Worm (Caenorhabditis elegans) whole organism, L1 larva: ENCODE data around the gene swsn-7.

Source experiments
- C04F5.9 ChIP-seq: sonication (generic microtip); optimal IDR thresholded peaks from 2 replicates; lab custom pipeline; 2016; ENCODE audit warnings: missing genetic modification characterization, missing compliant biosample characterization
- C16A3.4 ChIP-seq: fragments of 150-350 bp; optimal IDR thresholded peaks from 2 replicates; lab custom pipeline; 2014; ENCODE audit warnings: missing biosample characterization, missing genetic modification characterization
- C34B4.2 ChIP-seq: sonication (generic microtip); optimal IDR thresholded peaks from 2 replicates; lab custom pipeline; 2017; ENCODE audit warnings: mild to moderate bottlenecking, missing genetic modification characterization, missing compliant biosample characterization
- alr-1 ChIP-seq: fragments of 200-800 bp; sonication (Bioruptor generic); optimal IDR thresholded peaks from 2 replicates; lab custom pipeline; 2018; ENCODE audit warnings: borderline replicate concordance, mild to moderate bottlenecking, missing genetic modification characterization, missing compliant biosample characterization
- blmp-1 ChIP-seq: fragments of 150-350 bp; optimal IDR thresholded peaks from 2 replicates; lab custom pipeline; 2014; ENCODE audit warnings: missing biosample characterization, missing genetic modification characterization
- ceh-8 ChIP-seq: fragments of 200-800 bp; sonication (Bioruptor generic); optimal IDR thresholded peaks from 2 replicates; lab custom pipeline; 2018; ENCODE audit warnings: mild to moderate bottlenecking, missing genetic modification characterization, moderate library complexity, missing compliant biosample characterization
- ceh-82 ChIP-seq, 3 experiments: fragments of 150-350 bp in 1 of 3; sonication (generic microtip) in 2 of 3; optimal IDR thresholded peaks; 2 replicates each; lab custom pipeline; 2014 to 2017; ENCODE audit warnings: missing biosample characterization in 3 of 3, missing genetic modification characterization in 3 of 3
- ceh-88 ChIP-seq: fragments of 200-800 bp; sonication (Bioruptor generic); IDR thresholded peaks from 2 replicates; pipeline ENCODE4 v1.3.6; 2022; ENCODE audit warnings: missing genetic modification characterization, missing compliant biosample characterization
- ceh-90 ChIP-seq: sonication (generic microtip); optimal IDR thresholded peaks from 2 replicates; lab custom pipeline; 2016; ENCODE audit warnings: missing genetic modification characterization, missing compliant biosample characterization
- dpl-1 ChIP-seq, 3 experiments: fragments of 150-350 bp in 2 of 3; sonication (generic microtip) in 1 of 3; optimal IDR thresholded peaks; 2 replicates each; lab custom pipeline; 2014 to 2017; ENCODE audit warnings: missing biosample characterization in 3 of 3, missing genetic modification characterization in 3 of 3, missing genetic modification reagents in 3 of 3
- dsc-1 ChIP-seq: sonication (generic microtip); optimal IDR thresholded peaks from 2 replicates; lab custom pipeline; 2016; ENCODE audit warnings: mild to moderate bottlenecking, missing genetic modification characterization, missing compliant biosample characterization
- efl-1 ChIP-seq, 4 experiments: fragments of 150-350 bp; optimal IDR thresholded peaks in 3 of 4; peaks in 1 of 4; 1 replicate in 1 of 4; 2 replicates in 3 of 4; lab custom pipeline; 2014; ENCODE audit warnings: missing biosample characterization in 2 of 4, missing genetic modification characterization in 2 of 4, missing genetic modification reagents in 2 of 4
- elt-2 ChIP-seq: sonication (generic microtip); optimal IDR thresholded peaks from 2 replicates; lab custom pipeline; 2016; ENCODE audit warnings: missing genetic modification characterization, mild to moderate bottlenecking, inconsistent platforms, missing compliant biosample characterization, missing genetic modification reagents
- elt-3 ChIP-seq, 6 experiments: fragments of 150-350 bp in 1 of 6; sonication (generic microtip); optimal IDR thresholded peaks; 2 replicates each; lab custom pipeline; 2017 to 2018; ENCODE audit warnings: missing biosample characterization in 6 of 6, missing genetic modification characterization in 6 of 6, inconsistent platforms in 1 of 6
- ets-5 ChIP-seq: fragments of 200-800 bp; sonication (Bioruptor generic); IDR thresholded peaks from 2 replicates; pipeline ENCODE4 v1.3.6; 2022; ENCODE audit warnings: missing genetic modification characterization, missing compliant biosample characterization
- fkh-10 ChIP-seq: sonication (generic microtip); optimal IDR thresholded peaks from 2 replicates; lab custom pipeline; 2017; ENCODE audit warnings: missing biosample characterization, missing genetic modification reagents, missing genetic modification characterization
- fos-1 ChIP-seq: fragments of 150-350 bp; optimal IDR thresholded peaks from 2 replicates; lab custom pipeline; 2014; ENCODE audit warnings: missing biosample characterization, missing genetic modification characterization
- grh-1 ChIP-seq: fragments of 200-800 bp; sonication (Bioruptor generic); IDR thresholded peaks from 2 replicates; pipeline ENCODE4 v1.3.6; 2022; ENCODE audit warnings: missing genetic modification reagents, missing genetic modification characterization, missing compliant biosample characterization
- irx-1 ChIP-seq: sonication (generic microtip); optimal IDR thresholded peaks from 2 replicates; lab custom pipeline; 2016; ENCODE audit warnings: missing genetic modification characterization, missing compliant biosample characterization
- isw-1 ChIP-seq: fragments of 200-800 bp; sonication (Bioruptor generic); IDR thresholded peaks from 2 replicates; pipeline ENCODE4 v1.3.6; 2022; ENCODE audit warnings: missing genetic modification characterization, missing compliant biosample characterization
- lin-14 ChIP-seq: fragments of 200-800 bp; sonication (Bioruptor generic); optimal IDR thresholded peaks from 2 replicates; lab custom pipeline; 2018; ENCODE audit warnings: mild to moderate bottlenecking, missing genetic modification characterization, moderate library complexity, missing compliant biosample characterization
- lin-35 ChIP-seq, 2 experiments: fragments of 150-350 bp; optimal IDR thresholded peaks; 2 replicates each; lab custom pipeline; 2014; ENCODE audit warnings: missing biosample characterization in 2 of 2, missing genetic modification characterization in 2 of 2, missing genetic modification reagents in 2 of 2
- lir-3 ChIP-seq: sonication (generic microtip); optimal IDR thresholded peaks from 2 replicates; lab custom pipeline; 2016; ENCODE audit warnings: mild to moderate bottlenecking, missing genetic modification characterization, moderate library complexity, missing compliant biosample characterization; ENCODE audit not compliant: poor library complexity
- lsy-2 ChIP-seq, 2 experiments: fragments of 150-350 bp; optimal IDR thresholded peaks; 2 replicates each; lab custom pipeline; 2014; ENCODE audit warnings: missing biosample characterization in 2 of 2, missing genetic modification characterization in 2 of 2
- mdl-1 ChIP-seq, 2 experiments: fragments of 150-350 bp; optimal IDR thresholded peaks; 2 replicates each; lab custom pipeline; 2014 to 2017; ENCODE audit warnings: missing biosample characterization in 2 of 2, missing genetic modification characterization in 2 of 2, inconsistent platforms in 1 of 2
- mep-1 ChIP-seq: fragments of 150-350 bp; optimal IDR thresholded peaks from 2 replicates; lab custom pipeline; 2014; ENCODE audit warnings: missing biosample characterization, missing genetic modification characterization
- nhr-12 ChIP-seq: sonication (generic microtip); optimal IDR thresholded peaks from 2 replicates; lab custom pipeline; 2017; ENCODE audit warnings: missing biosample characterization, missing genetic modification characterization
- nhr-19 ChIP-seq: fragments of 200-800 bp; sonication (Bioruptor generic); conservative IDR thresholded peaks from 2 replicates; pipeline ENCODE4 v1.3.6; 2022; ENCODE audit warnings: missing genetic modification characterization, missing compliant biosample characterization
- nhr-20 ChIP-seq: sonication (generic microtip); optimal IDR thresholded peaks from 2 replicates; lab custom pipeline; 2016; ENCODE audit warnings: mild to moderate bottlenecking, missing genetic modification characterization, missing compliant biosample characterization
- nhr-28 ChIP-seq: fragments of 150-350 bp; optimal IDR thresholded peaks from 2 replicates; lab custom pipeline; 2014; ENCODE audit warnings: missing biosample characterization, missing genetic modification characterization
- nhr-77 ChIP-seq: fragments of 150-350 bp; optimal IDR thresholded peaks from 2 replicates; lab custom pipeline; 2014; ENCODE audit warnings: missing biosample characterization, missing genetic modification characterization
- nhr-85 ChIP-seq: sonication (generic microtip); peaks from one replicate; lab custom pipeline; 2016; ENCODE audit warnings: missing genetic modification characterization, inconsistent platforms, missing compliant biosample characterization
- rnt-1 ChIP-seq: sonication (generic microtip); optimal IDR thresholded peaks from 2 replicates; lab custom pipeline; 2016; ENCODE audit warnings: mild to moderate bottlenecking, missing genetic modification characterization, moderate library complexity, missing compliant biosample characterization
- snu-23 ChIP-seq: sonication (generic microtip); optimal IDR thresholded peaks from 2 replicates; lab custom pipeline; 2016; ENCODE audit warnings: missing genetic modification characterization, missing compliant biosample characterization
- sox-4 ChIP-seq: sonication (generic microtip); optimal IDR thresholded peaks from 2 replicates; lab custom pipeline; 2016; ENCODE audit warnings: missing genetic modification characterization, missing compliant biosample characterization
- swsn-7 ChIP-seq: sonication (generic microtip); optimal IDR thresholded peaks from 2 replicates; lab custom pipeline; 2016; ENCODE audit warnings: missing genetic modification characterization, missing compliant biosample characterization
- unc-130 ChIP-seq: fragments of 150-350 bp; optimal IDR thresholded peaks from 2 replicates; lab custom pipeline; 2017; ENCODE audit warnings: missing biosample characterization, missing genetic modification characterization, inconsistent platforms
- unc-30 ChIP-seq: sonication (generic microtip); optimal IDR thresholded peaks from 2 replicates; lab custom pipeline; 2017; ENCODE audit warnings: missing biosample characterization, missing genetic modification characterization
- unc-98 ChIP-seq: fragments of 200-800 bp; sonication (Bioruptor generic); IDR thresholded peaks from 2 replicates; pipeline ENCODE4 v1.3.6; 2022; ENCODE audit warnings: missing genetic modification characterization, missing compliant biosample characterization
- xbp-1 ChIP-seq: sonication (generic microtip); optimal IDR thresholded peaks from 2 replicates; lab custom pipeline; 2016; ENCODE audit warnings: missing genetic modification characterization, missing compliant biosample characterization
- ztf-11 ChIP-seq, 2 experiments: sonication (generic microtip); optimal IDR thresholded peaks; 2 replicates each; lab custom pipeline; 2016 to 2017; ENCODE audit warnings: missing genetic modification characterization in 2 of 2, missing biosample characterization in 1 of 2, missing compliant biosample characterization in 1 of 2

Gene swsn-7

DNA sequence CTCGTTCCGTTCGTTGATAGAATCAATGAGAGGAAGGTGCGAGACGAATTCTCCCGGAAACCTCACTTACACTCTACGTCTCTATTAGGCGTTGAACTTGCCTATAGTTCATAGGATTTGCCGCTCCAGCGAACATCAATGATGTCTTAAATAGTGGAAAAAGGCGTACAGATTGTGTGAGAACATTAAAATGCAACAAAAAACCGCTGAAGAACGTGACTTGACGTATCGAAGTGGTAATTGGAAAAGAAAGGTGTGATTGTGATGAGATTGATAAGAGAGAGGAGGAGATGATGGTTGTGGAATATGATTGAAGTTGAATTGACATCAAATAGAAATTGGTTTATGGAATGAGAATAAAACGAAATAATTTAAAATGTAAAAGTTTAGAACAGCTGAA is 6.4 kb upstream of the swsn-7 start:
- no peak for TF ChIP-seq ceh-90 (tag; lab: Kevin White, UChicago)
- peak; percentile 51 for TF ChIP-seq lin-14 (GFP tag; lab: Kevin White, UChicago)
- no peak for TF ChIP-seq fos-1 (tag; lab: Kevin White, UChicago)
- no peak for TF ChIP-seq efl-1 (optimal IDR thresholded peaks at IDR 0.05; lab: Kevin White, UChicago)
- peak in 1 of 2 experiments; percentile 16 for TF ChIP-seq efl-1 (GFP tag; optimal IDR thresholded peaks at IDR 0.05 in 1 of 2; lab: Kevin White, UChicago)
- TF ChIP-seq grh-1 (GFP tag; lab: Robert Waterston, UW), result no peak
- TF ChIP-seq snu-23, result no peak
- TF ChIP-seq sox-4, result no peak
- no peak for TF ChIP-seq lir-3 (tag; lab: Kevin White, UChicago)
- no peak for TF ChIP-seq ztf-11 (tag; optimal IDR thresholded peaks at IDR 0.05; lab: Kevin White, UChicago)
- TF ChIP-seq ets-5 (GFP tag; lab: Robert Waterston, UW), result no peak
- TF ChIP-seq nhr-12 (tag; lab: Kevin White, UChicago), result no peak
- no peak for TF ChIP-seq unc-98
- TF ChIP-seq nhr-19 (GFP tag; lab: Robert Waterston, UW), result no peak
- TF ChIP-seq nhr-77 (tag; lab: Kevin White, UChicago), result no peak
- TF ChIP-seq mep-1 (tag; lab: Kevin White, UChicago), result peak; percentile 6
- no peak for TF ChIP-seq nhr-20 (tag; lab: Kevin White, UChicago)
- no peak for TF ChIP-seq irx-1 (tag; lab: Kevin White, UChicago)
- no peak for TF ChIP-seq elt-3 (tag; optimal IDR thresholded peaks at IDR 0.05; lab: Kevin White, UChicago)
- no peak for TF ChIP-seq alr-1 (tag; lab: Kevin White, UChicago)
- TF ChIP-seq ceh-82 (tag; optimal IDR thresholded peaks at IDR 0.05; lab: Kevin White, UChicago), result no peak
- TF ChIP-seq lsy-2 (tag; optimal IDR thresholded peaks at IDR 0.05; lab: Kevin White, UChicago), result peak in 1 of 2 experiments; percentile 8
- TF ChIP-seq lin-35 (GFP tag; optimal IDR thresholded peaks at IDR 0.05; lab: Kevin White, UChicago), result peak in 1 of 2 experiments; percentile 21
- TF ChIP-seq swsn-7 (tag; lab: Kevin White, UChicago), result no peak
- no peak for TF ChIP-seq unc-130
- no peak for TF ChIP-seq unc-30
- no peak for TF ChIP-seq mdl-1 (tag; optimal IDR thresholded peaks at IDR 0.05; lab: Kevin White, UChicago)
- TF ChIP-seq nhr-28, result no peak
- TF ChIP-seq ceh-88 (GFP tag; lab: Robert Waterston, UW), result no peak
- no peak for TF ChIP-seq C16A3.4
- TF ChIP-seq blmp-1 (tag; lab: Kevin White, UChicago), result peak; percentile 26

DNA sequence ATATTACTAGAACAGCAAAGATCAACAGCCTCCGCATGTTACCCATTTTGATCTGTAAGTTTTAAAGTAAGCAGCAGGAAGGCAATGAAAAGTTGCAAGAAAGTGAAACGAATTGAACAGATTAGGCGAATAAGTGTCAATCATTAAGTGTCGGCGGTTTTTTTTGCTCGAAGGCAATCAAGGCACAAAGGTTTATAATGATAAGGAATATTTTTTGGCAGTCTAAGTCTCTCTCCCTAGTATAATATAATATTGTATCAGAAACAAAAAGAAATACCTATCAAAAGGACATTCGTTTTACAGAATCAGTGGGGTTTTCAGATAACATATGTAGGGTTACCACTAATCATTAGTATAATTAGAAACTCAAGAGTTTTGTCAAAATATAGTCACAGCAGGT is 5.1 kb upstream of the swsn-7 start, which contains the start of gene nrf-6:
Gene nrf-6, minus strand, starts transcription at position 52 of the 400 bp plus-strand sequence.
- peak; percentile 53 for TF ChIP-seq elt-2 (tag; lab: Kevin White, UChicago)
- no peak for TF ChIP-seq C04F5.9 (tag; lab: Kevin White, UChicago)
- TF ChIP-seq, all 84 proteins: peak for 1

DNA sequence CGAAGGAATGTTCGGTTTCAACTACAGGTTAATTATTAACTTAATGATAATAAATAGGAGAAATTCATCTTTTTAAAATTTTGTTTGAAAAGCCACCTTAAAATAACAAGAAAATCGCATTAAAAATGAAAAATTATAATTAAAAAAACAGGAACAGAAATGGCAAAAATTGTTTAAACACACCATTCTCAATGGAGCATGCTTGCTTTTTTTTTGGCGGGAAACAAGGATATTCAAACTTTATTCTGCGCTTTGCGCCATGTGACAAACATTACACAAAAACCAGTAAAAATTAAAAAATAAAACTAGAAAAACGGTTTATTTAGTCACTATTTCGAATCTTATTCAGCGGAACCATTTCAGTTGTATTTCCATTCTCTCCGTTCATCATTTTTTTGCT is 1.2 kb upstream of the swsn-7 start:
- TF ChIP-seq ztf-11 (tag; optimal IDR thresholded peaks at IDR 0.05; lab: Kevin White, UChicago), result no peak
- TF ChIP-seq dsc-1 (tag; lab: Kevin White, UChicago), result no peak
- TF ChIP-seq C34B4.2 (tag; lab: Kevin White, UChicago), result no peak
- no peak for TF ChIP-seq fkh-10 (GFP tag; lab: Kevin White, UChicago)
- no peak for TF ChIP-seq isw-1 (GFP tag; lab: Robert Waterston, UW)
- TF ChIP-seq xbp-1, result no peak
- peak; percentile 33 to 38 for TF ChIP-seq efl-1 (optimal IDR thresholded peaks at IDR 0.05; lab: Kevin White, UChicago)
- peak; percentile 59 to 95 for TF ChIP-seq efl-1 (GFP tag; optimal IDR thresholded peaks at IDR 0.05 in 1 of 2; lab: Kevin White, UChicago)
- TF ChIP-seq unc-130, result no peak
- TF ChIP-seq nhr-77 (tag; lab: Kevin White, UChicago), result no peak
- TF ChIP-seq ceh-8 (GFP tag; lab: Kevin White, UChicago), result no peak
- TF ChIP-seq nhr-85, result no peak
- peak; percentile 28 to 50 (median 35) for TF ChIP-seq dpl-1 (GFP tag; optimal IDR thresholded peaks at IDR 0.05; lab: Kevin White, UChicago)
- TF ChIP-seq rnt-1, result no peak
- TF ChIP-seq ceh-88 (GFP tag; lab: Robert Waterston, UW), result no peak
